Worm (Caenorhabditis elegans) whole organism, L4 larva: ENCODE measurements around the gene C46C2.6.

Experiments
- F26F4.8 ChIP-seq: fragments of 200-800 bp; sonication (Bioruptor generic); conservative IDR thresholded peaks from 2 replicates; pipeline ENCODE4 v1.3.6; 2022; ENCODE audit warnings: missing genetic modification characterization, missing compliant biosample characterization
- F37D6.2 ChIP-seq: sonication (generic microtip); optimal IDR thresholded peaks from 2 replicates; lab custom pipeline; 2016; ENCODE audit warnings: mild to moderate bottlenecking, missing genetic modification characterization, missing compliant biosample characterization
- Y5F2A.4 ChIP-seq: fragments of 200-800 bp; sonication (Bioruptor generic); optimal IDR thresholded peaks from 2 replicates; lab custom pipeline; 2018; ENCODE audit warnings: mild to moderate bottlenecking, missing genetic modification characterization, missing compliant biosample characterization
- aly-2 ChIP-seq: sonication (generic microtip); optimal IDR thresholded peaks from 2 replicates; lab custom pipeline; 2018; ENCODE audit warnings: missing biosample characterization, missing genetic modification characterization
- ama-1 ChIP-seq: fragments of 150-350 bp; optimal IDR thresholded peaks from 2 replicates; lab custom pipeline; 2014; ENCODE audit warnings: inconsistent platforms, mixed read lengths
- ceh-28 ChIP-seq: fragments of 150-350 bp; optimal IDR thresholded peaks from 2 replicates; lab custom pipeline; 2014; ENCODE audit warnings: missing biosample characterization, missing genetic modification reagents, missing genetic modification characterization
- ceh-44 ChIP-seq: fragments of 200-800 bp; sonication (Bioruptor generic); IDR thresholded peaks from 2 replicates; pipeline ENCODE4 v1.3.6; 2022; ENCODE audit warnings: missing genetic modification reagents, missing genetic modification characterization, missing compliant biosample characterization
- ceh-62 ChIP-seq: sonication (generic microtip); optimal IDR thresholded peaks from 2 replicates; lab custom pipeline; 2017; ENCODE audit warnings: missing biosample characterization, missing genetic modification characterization
- cey-2 ChIP-seq: sonication (generic microtip); optimal IDR thresholded peaks from 3 replicates; lab custom pipeline; 2017; ENCODE audit warnings: missing genetic modification characterization, mild to moderate bottlenecking, missing compliant biosample characterization, antibody characterized with exemption, borderline replicate concordance; ENCODE audit not compliant: insufficient read depth
- ctbp-1 ChIP-seq: fragments of 200-800 bp; sonication (Bioruptor generic); IDR thresholded peaks from 2 replicates; pipeline ENCODE4 v1.3.6; 2022; ENCODE audit warnings: missing genetic modification reagents, missing genetic modification characterization, missing compliant biosample characterization
- daf-16 ChIP-seq, 3 experiments: sonication (generic microtip); optimal IDR thresholded peaks; 2 replicates each; lab custom pipeline; 2016 to 2017; ENCODE audit warnings: missing genetic modification characterization in 3 of 3, missing genetic modification reagents in 3 of 3, mild to moderate bottlenecking in 2 of 3, missing compliant biosample characterization in 2 of 3, missing biosample characterization in 1 of 3, moderate library complexity in 1 of 3
- dmd-6 ChIP-seq: fragments of 200-800 bp; sonication (Bioruptor generic); IDR thresholded peaks from 2 replicates; pipeline ENCODE4 v1.3.6; 2022; ENCODE audit warnings: missing genetic modification reagents, missing genetic modification characterization, missing compliant biosample characterization
- dmd-8 ChIP-seq: fragments of 200-800 bp; sonication (Bioruptor generic); IDR thresholded peaks from 2 replicates; pipeline ENCODE4 v1.3.6; 2022; ENCODE audit warnings: missing genetic modification characterization, missing compliant biosample characterization
- dpl-1 ChIP-seq: fragments of 150-350 bp; optimal IDR thresholded peaks from 2 replicates; lab custom pipeline; 2014; ENCODE audit warnings: missing biosample characterization, missing genetic modification reagents, missing genetic modification characterization
- duxl-1 ChIP-seq: sonication (generic microtip); optimal IDR thresholded peaks from 2 replicates; lab custom pipeline; 2016; ENCODE audit warnings: mild to moderate bottlenecking, missing genetic modification characterization, moderate library complexity, missing compliant biosample characterization; ENCODE audit not compliant: poor library complexity
- dve-1 ChIP-seq: sonication (generic microtip); optimal IDR thresholded peaks from 2 replicates; lab custom pipeline; 2017; ENCODE audit warnings: antibody characterized with exemption, mild to moderate bottlenecking, missing genetic modification characterization, missing compliant biosample characterization; ENCODE audit not compliant: insufficient read depth
- fkh-10 ChIP-seq: fragments of 150-350 bp; optimal IDR thresholded peaks from 2 replicates; lab custom pipeline; 2014; ENCODE audit warnings: missing biosample characterization, missing genetic modification reagents, missing genetic modification characterization
- fos-1 ChIP-seq: fragments of 150-350 bp; optimal IDR thresholded peaks from 2 replicates; lab custom pipeline; 2014; ENCODE audit warnings: missing biosample characterization, missing genetic modification characterization
- hmg-1.1 ChIP-seq: fragments of 200-800 bp; sonication (Bioruptor generic); IDR thresholded peaks from 2 replicates; pipeline ENCODE4 v1.3.6; 2022; ENCODE audit warnings: missing genetic modification reagents, missing genetic modification characterization, missing compliant biosample characterization
- lin-1 ChIP-seq: fragments of 200-800 bp; sonication (Bioruptor generic); IDR thresholded peaks from 2 replicates; pipeline ENCODE4 v1.3.6; 2022; ENCODE audit warnings: missing genetic modification reagents, missing genetic modification characterization, missing compliant biosample characterization
- lin-15B ChIP-seq: fragments of 150-350 bp; sonication (generic microtip); optimal IDR thresholded peaks from 3 replicates; lab custom pipeline; 2014; ENCODE audit warnings: missing biosample characterization, missing genetic modification characterization
- lin-38 ChIP-seq: fragments of 200-800 bp; sonication (Bioruptor generic); IDR thresholded peaks from 2 replicates; pipeline ENCODE4 v1.3.6; 2022; ENCODE audit warnings: missing genetic modification reagents, missing genetic modification characterization, missing compliant biosample characterization
- mep-1 ChIP-seq: fragments of 150-350 bp; sonication (generic microtip); optimal IDR thresholded peaks from 3 replicates; lab custom pipeline; 2014; ENCODE audit warnings: missing biosample characterization, missing genetic modification characterization
- mxl-3 ChIP-seq: fragments of 200-800 bp; sonication (Bioruptor generic); optimal IDR thresholded peaks from 2 replicates; lab custom pipeline; 2018; ENCODE audit warnings: mild to moderate bottlenecking, missing genetic modification characterization, missing compliant biosample characterization
- nhr-10 ChIP-seq: fragments of 150-350 bp; optimal IDR thresholded peaks from 2 replicates; lab custom pipeline; 2014; ENCODE audit warnings: missing biosample characterization, missing genetic modification characterization
- nhr-102 ChIP-seq: sonication (generic microtip); optimal IDR thresholded peaks from 2 replicates; lab custom pipeline; 2016; ENCODE audit warnings: mild to moderate bottlenecking, missing genetic modification characterization, moderate library complexity, missing compliant biosample characterization
- nhr-25 ChIP-seq: sonication (generic microtip); optimal IDR thresholded peaks from 2 replicates; lab custom pipeline; 2017; ENCODE audit warnings: missing genetic modification characterization, mild to moderate bottlenecking, missing compliant biosample characterization, antibody characterized with exemption, moderate library complexity, borderline replicate concordance; ENCODE audit not compliant: insufficient read depth
- nhr-6 ChIP-seq: fragments of 150-350 bp; optimal IDR thresholded peaks from 2 replicates; lab custom pipeline; 2014; ENCODE audit warnings: missing biosample characterization, missing genetic modification characterization
- nhr-77 ChIP-seq: fragments of 150-350 bp; optimal IDR thresholded peaks from 2 replicates; lab custom pipeline; 2014; ENCODE audit warnings: missing biosample characterization, missing genetic modification characterization
- php-3 ChIP-seq: fragments of 200-800 bp; sonication (Bioruptor generic); IDR thresholded peaks from 2 replicates; pipeline ENCODE4 v1.3.6; 2022; ENCODE audit warnings: missing genetic modification reagents, missing genetic modification characterization, missing compliant biosample characterization
- pqm-1 ChIP-seq: sonication (generic microtip); optimal IDR thresholded peaks from 2 replicates; lab custom pipeline; 2017; ENCODE audit warnings: missing biosample characterization, missing genetic modification characterization
- spr-3 ChIP-seq: fragments of 200-800 bp; sonication (Bioruptor generic); optimal IDR thresholded peaks from 2 replicates; lab custom pipeline; 2018; ENCODE audit warnings: mild to moderate bottlenecking, missing genetic modification characterization, missing compliant biosample characterization
- tag-97 ChIP-seq: fragments of 200-800 bp; sonication (Bioruptor generic); IDR thresholded peaks from 2 replicates; pipeline ENCODE4 v1.3.6; 2022; ENCODE audit warnings: missing genetic modification characterization, missing compliant biosample characterization
- unc-39 ChIP-seq: sonication (generic microtip); optimal IDR thresholded peaks from 2 replicates; lab custom pipeline; 2017; ENCODE audit warnings: missing biosample characterization, missing genetic modification characterization
- unc-62 ChIP-seq, 3 experiments: fragments of 150-350 bp in 1 of 3; sonication (generic microtip); optimal IDR thresholded peaks in 2 of 3; peaks in 1 of 3; 1 replicate in 1 of 3; 2 replicates in 2 of 3; lab custom pipeline; 2014 to 2017; ENCODE audit warnings: missing biosample characterization in 3 of 3, missing genetic modification characterization in 3 of 3, missing genetic modification reagents in 3 of 3, missing genotype in 1 of 3
- vab-7 ChIP-seq: fragments of 200-800 bp; sonication (Bioruptor generic); IDR thresholded peaks from 2 replicates; pipeline ENCODE4 v1.3.6; 2022; ENCODE audit warnings: missing genetic modification reagents, missing genetic modification characterization, missing compliant biosample characterization
- zfp-2 ChIP-seq: sonication (generic microtip); optimal IDR thresholded peaks from 2 replicates; lab custom pipeline; 2016; ENCODE audit warnings: mild to moderate bottlenecking, missing genetic modification characterization, missing compliant biosample characterization
- zfp-3 ChIP-seq: fragments of 200-800 bp; sonication (Bioruptor generic); conservative IDR thresholded peaks from 2 replicates; pipeline ENCODE4 v1.3.6; 2022; ENCODE audit warnings: missing genetic modification reagents, missing genetic modification characterization, missing compliant biosample characterization
- zip-2 ChIP-seq: fragments of 150-350 bp; optimal IDR thresholded peaks from 2 replicates; lab custom pipeline; 2014; ENCODE audit warnings: missing biosample characterization, missing genetic modification characterization

Gene C46C2.6

ce11 chrIV:9212121-9212520 is at the start of gene C46C2.6:
C46C2.6 (plus strand) TSS chrIV:9212421.
- TF ChIP-seq hmg-1.1 (GFP tag; lab: Robert Waterston, UW) (no peak), ama-1 (peak; percentile 14), unc-62 (GFP tag; optimal IDR thresholded peaks at IDR 0.05 in 1 of 2; lab: Kevin White, UChicago) (peak in 1 of 2 experiments; percentile 4), unc-62 (tag; optimal IDR thresholded peaks at IDR 0.05; lab: Kevin White, UChicago) (no peak)

ce11 chrIV:9165027-9165426 is 47.2 kb upstream of the C46C2.6 start, which contains the start of gene pcp-2:
pcp-2 (minus strand) TSS chrIV:9165127.
- no peak for TF ChIP-seq Y5F2A.4 (GFP tag; lab: Kevin White, UChicago)
- no peak for TF ChIP-seq lin-38
- no peak for TF ChIP-seq ceh-28
- TF ChIP-seq dve-1 (tag; lab: Kevin White, UChicago), result no peak
- no peak for TF ChIP-seq fos-1 (tag; lab: Kevin White, UChicago)
- TF ChIP-seq lin-1 (GFP tag; lab: Robert Waterston, UW), result no peak
- TF ChIP-seq F37D6.2 (tag; lab: Kevin White, UChicago), result no peak
- TF ChIP-seq lin-15B (tag; lab: Kevin White, UChicago), result no peak
- no peak for TF ChIP-seq zfp-2
- no peak for TF ChIP-seq nhr-77 (tag; lab: Kevin White, UChicago)
- no peak for TF ChIP-seq nhr-102 (tag; lab: Kevin White, UChicago)

- TF ChIP-seq mxl-3 (GFP tag; lab: Kevin White, UChicago) (no peak), dmd-6 (GFP tag; lab: Robert Waterston, UW) (no peak), zip-2 (tag; lab: Kevin White, UChicago) (no peak), dmd-8 (GFP tag; lab: Robert Waterston, UW) (no peak), mep-1 (tag; lab: Kevin White, UChicago) (no peak), daf-16 (GFP tag; optimal IDR thresholded peaks at IDR 0.05; lab: Kevin White, UChicago) (no peak), daf-16 (tag; optimal IDR thresholded peaks at IDR 0.05; lab: Kevin White, UChicago) (peak; percentile 53), nhr-6 (tag; lab: Kevin White, UChicago) (no peak), dpl-1 (GFP tag; lab: Kevin White, UChicago) (no peak), ceh-44 (GFP tag; lab: Robert Waterston, UW) (no peak), pqm-1 (tag; lab: Kevin White, UChicago) (peak; percentile 31), php-3 (GFP tag; lab: Robert Waterston, UW) (peak; percentile 97), tag-97 (GFP tag; lab: Robert Waterston, UW) (no peak), vab-7 (no peak), spr-3 (no peak)
Observed at ce11 chrIV:9165681-9166080, 46.5 kb upstream of the C46C2.6 start, which contains the start of gene C07C7.3. C07C7.3 (plus strand) TSS chrIV:9166051.

ce11 chrIV:9169764-9170163 is 42.5 kb upstream of the C46C2.6 start:
- TF ChIP-seq ctbp-1 (GFP tag; lab: Robert Waterston, UW), result no peak
- no peak for TF ChIP-seq aly-2 (tag; lab: Kevin White, UChicago)
- TF ChIP-seq F26F4.8, result no peak
- no peak for TF ChIP-seq zfp-3 (GFP tag; lab: Robert Waterston, UW)
- peak; percentile 75 for TF ChIP-seq fkh-10 (GFP tag; lab: Kevin White, UChicago)

- no peak for TF ChIP-seq unc-39 (tag; lab: Kevin White, UChicago)
- no peak for TF ChIP-seq nhr-10 (tag; lab: Kevin White, UChicago)
- no peak for TF ChIP-seq nhr-25 (tag; lab: Kevin White, UChicago)
- TF ChIP-seq unc-62 (GFP tag; optimal IDR thresholded peaks at IDR 0.05 in 1 of 2; lab: Kevin White, UChicago), result no peak
- TF ChIP-seq unc-62 (tag; optimal IDR thresholded peaks at IDR 0.05; lab: Kevin White, UChicago), result no peak
- no peak for TF ChIP-seq cey-2
- no peak for TF ChIP-seq duxl-1
- no peak for TF ChIP-seq ceh-62 (tag; lab: Kevin White, UChicago)
Observed at ce11 chrIV:9184547-9184946, 27.7 kb upstream of the C46C2.6 start, which contains the start of gene C07C7.1. C07C7.1 (plus strand) TSS chrIV:9184847.
